Worm (Caenorhabditis elegans) whole organism, late embryonic: ENCODE measurements around the gene Y45G5AM.3.
A peak's percentile ranks its signal among the peaks of the same experiment; 100 is the strongest.

Source experiments
- C38D4.7 ChIP-seq: fragments of 200-800 bp; sonication (Bioruptor generic); optimal IDR thresholded peaks from 2 replicates; lab custom pipeline; 2018; ENCODE audit warnings: mild to moderate bottlenecking, missing genetic modification characterization, moderate library complexity, missing compliant biosample characterization
- F13H6.1 ChIP-seq: sonication (generic microtip); optimal IDR thresholded peaks from 2 replicates; lab custom pipeline; 2016; ENCODE audit warnings: missing genetic modification characterization, missing compliant biosample characterization
- K09A11.1 ChIP-seq: sonication (generic microtip); optimal IDR thresholded peaks from 2 replicates; lab custom pipeline; 2017; ENCODE audit warnings: antibody characterized with exemption, mild to moderate bottlenecking, missing genetic modification characterization, missing compliant biosample characterization; ENCODE audit not compliant: insufficient read depth
- ama-1 ChIP-seq: fragments of 150-350 bp; optimal IDR thresholded peaks from 2 replicates; lab custom pipeline; 2014
- ceh-18 ChIP-seq: sonication (generic microtip); optimal IDR thresholded peaks from 2 replicates; lab custom pipeline; 2016; ENCODE audit warnings: missing genetic modification characterization, missing compliant biosample characterization
- ceh-2 ChIP-seq: sonication (generic microtip); optimal IDR thresholded peaks from 2 replicates; lab custom pipeline; 2016; ENCODE audit warnings: missing genotype, missing genetic modification characterization, missing compliant biosample characterization
- ceh-24 ChIP-seq: sonication (generic microtip); optimal IDR thresholded peaks from 2 replicates; lab custom pipeline; 2016; ENCODE audit warnings: mild to moderate bottlenecking, missing genetic modification characterization, missing compliant biosample characterization
- ceh-30 ChIP-seq: fragments of 150-350 bp; optimal IDR thresholded peaks from 2 replicates; lab custom pipeline; 2014; ENCODE audit warnings: missing biosample characterization, missing genetic modification characterization
- ceh-31 ChIP-seq: sonication (generic microtip); optimal IDR thresholded peaks from 2 replicates; lab custom pipeline; 2016; ENCODE audit warnings: missing genetic modification characterization, missing compliant biosample characterization
- ceh-34 ChIP-seq: sonication (generic microtip); optimal IDR thresholded peaks from 2 replicates; lab custom pipeline; 2016; ENCODE audit warnings: mild to moderate bottlenecking, missing genetic modification characterization, missing compliant biosample characterization
- che-1 ChIP-seq: sonication (generic microtip); optimal IDR thresholded peaks from 2 replicates; lab custom pipeline; 2016; ENCODE audit warnings: mild to moderate bottlenecking, missing genetic modification characterization, missing compliant biosample characterization
- elt-2 ChIP-seq: sonication (generic microtip); optimal IDR thresholded peaks from 2 replicates; lab custom pipeline; 2016; ENCODE audit warnings: missing genetic modification reagents, missing genetic modification characterization, missing compliant biosample characterization
- gmeb-2 ChIP-seq: sonication (generic microtip); optimal IDR thresholded peaks from 2 replicates; lab custom pipeline; 2016; ENCODE audit warnings: missing genetic modification characterization, inconsistent platforms, missing compliant biosample characterization
- hlh-13 ChIP-seq: fragments of 200-800 bp; sonication (Bioruptor generic); optimal IDR thresholded peaks from 2 replicates; lab custom pipeline; 2018; ENCODE audit warnings: mild to moderate bottlenecking, missing genetic modification characterization, missing compliant biosample characterization
- hlh-30 ChIP-seq: sonication (generic microtip); optimal IDR thresholded peaks from 2 replicates; lab custom pipeline; 2017; ENCODE audit warnings: antibody characterized with exemption, missing genetic modification characterization, missing compliant biosample characterization; ENCODE audit not compliant: insufficient read depth
- lim-6 ChIP-seq: sonication (generic microtip); optimal IDR thresholded peaks from 2 replicates; lab custom pipeline; 2016; ENCODE audit warnings: missing genetic modification characterization, missing compliant biosample characterization
- madf-2 ChIP-seq: sonication (generic microtip); optimal IDR thresholded peaks from 2 replicates; lab custom pipeline; 2017; ENCODE audit warnings: missing genetic modification characterization, missing compliant biosample characterization
- nfya-1 ChIP-seq: sonication (generic microtip); optimal IDR thresholded peaks from 2 replicates; lab custom pipeline; 2017; ENCODE audit warnings: missing genetic modification characterization, mild to moderate bottlenecking, missing compliant biosample characterization, antibody characterized with exemption, moderate library complexity
- nhr-232 ChIP-seq: sonication (generic microtip); optimal IDR thresholded peaks from 2 replicates; lab custom pipeline; 2016; ENCODE audit warnings: missing genetic modification characterization, missing compliant biosample characterization
- npax-4 ChIP-seq: sonication (generic microtip); optimal IDR thresholded peaks from 2 replicates; lab custom pipeline; 2016; ENCODE audit warnings: missing genetic modification characterization, missing compliant biosample characterization
- odd-2 ChIP-seq: sonication (generic microtip); optimal IDR thresholded peaks from 2 replicates; lab custom pipeline; 2017; ENCODE audit warnings: antibody characterized with exemption, mild to moderate bottlenecking, missing genetic modification characterization, missing compliant biosample characterization
- pag-3 ChIP-seq: sonication (generic microtip); optimal IDR thresholded peaks from 2 replicates; lab custom pipeline; 2016; ENCODE audit warnings: missing compliant biosample characterization, missing genetic modification characterization, borderline replicate concordance
- pat-9 ChIP-seq: fragments of 200-800 bp; sonication (Bioruptor generic); optimal IDR thresholded peaks from 2 replicates; lab custom pipeline; 2018; ENCODE audit warnings: mild to moderate bottlenecking, missing genetic modification characterization, moderate library complexity, missing compliant biosample characterization
- pha-2 ChIP-seq: sonication (generic microtip); optimal IDR thresholded peaks from 2 replicates; lab custom pipeline; 2017; ENCODE audit warnings: mild to moderate bottlenecking, missing genetic modification characterization, missing compliant biosample characterization
- pqm-1 ChIP-seq: sonication (generic microtip); optimal IDR thresholded peaks from 2 replicates; lab custom pipeline; 2016; ENCODE audit warnings: missing genetic modification characterization, missing compliant biosample characterization
- sox-4 ChIP-seq: sonication (generic microtip); optimal IDR thresholded peaks from 2 replicates; lab custom pipeline; 2017; ENCODE audit warnings: mild to moderate bottlenecking, missing genetic modification characterization, inconsistent platforms, missing compliant biosample characterization
- unc-3 ChIP-seq, 2 experiments: fragments of 200-800 bp in 1 of 2; sonication (Bioruptor generic) in 1 of 2; sonication (generic microtip) in 1 of 2; conservative IDR thresholded peaks in 1 of 2; optimal IDR thresholded peaks in 1 of 2; 2 replicates each; pipeline versions ENCODE4 v1.3.6 to Lab custom; 2016 to 2022; ENCODE audit warnings: missing compliant biosample characterization in 2 of 2, missing genetic modification characterization in 2 of 2, missing genetic modification reagents in 1 of 2
- unc-42 ChIP-seq: sonication (generic microtip); optimal IDR thresholded peaks from 2 replicates; lab custom pipeline; 2016; ENCODE audit warnings: missing genotype, missing genetic modification characterization, missing compliant biosample characterization
- unc-55 ChIP-seq: sonication (generic microtip); optimal IDR thresholded peaks from 2 replicates; lab custom pipeline; 2017; ENCODE audit warnings: missing biosample characterization, missing genetic modification reagents, missing genetic modification characterization
- unc-86 ChIP-seq: sonication (generic microtip); optimal IDR thresholded peaks from 2 replicates; lab custom pipeline; 2016; ENCODE audit warnings: missing genetic modification characterization, missing compliant biosample characterization
- zip-5 ChIP-seq: sonication (generic microtip); optimal IDR thresholded peaks from 2 replicates; lab custom pipeline; 2016; ENCODE audit warnings: missing genetic modification characterization, missing compliant biosample characterization
- ztf-16 ChIP-seq: sonication (generic microtip); optimal IDR thresholded peaks from 2 replicates; lab custom pipeline; 2017; ENCODE audit warnings: missing genetic modification characterization, missing compliant biosample characterization

Gene Y45G5AM.3

ce11 chrV:4182546-4182945, 18.2 kb downstream of the Y45G5AM.3 start:
- no peak for TF ChIP-seq hlh-30 (tag; lab: Kevin White, UChicago)
- no peak for TF ChIP-seq C38D4.7 (GFP tag; lab: Kevin White, UChicago)
- no peak for TF ChIP-seq che-1 (tag; lab: Kevin White, UChicago)
- no peak for TF ChIP-seq ceh-24
- no peak for TF ChIP-seq F13H6.1 (tag; lab: Kevin White, UChicago)
- TF ChIP-seq unc-55 (GFP tag; lab: Kevin White, UChicago): no peak
- no peak for TF ChIP-seq unc-3 (GFP tag; conservative IDR thresholded peaks at IDR 0.05; lab: Robert Waterston, UW)
- no peak for TF ChIP-seq unc-3 (tag; optimal IDR thresholded peaks at IDR 0.05; lab: Kevin White, UChicago)
- TF ChIP-seq lim-6 (tag; lab: Kevin White, UChicago): no peak

- no peak for TF ChIP-seq ceh-18
- TF ChIP-seq elt-2 (tag; lab: Kevin White, UChicago): peak; percentile 60
- TF ChIP-seq, all 69 proteins: peak for 1
These were observed 21.5 kb downstream of the Y45G5AM.3 start for ce11 chrV:4185885-4186284.

ce11 chrV:4186453-4187143, 22.2 kb downstream of the Y45G5AM.3 start:
- TF ChIP-seq elt-2 (tag; lab: Kevin White, UChicago): peak; percentile 6
- TF ChIP-seq odd-2 (tag; lab: Kevin White, UChicago): no peak
- TF ChIP-seq ztf-16 (tag; lab: Kevin White, UChicago): no peak
- TF ChIP-seq nfya-1: no peak
- TF ChIP-seq nhr-232 (tag; lab: Kevin White, UChicago): no peak
- TF ChIP-seq, all 69 proteins: peak for 1

- TF ChIP-seq che-1 (tag; lab: Kevin White, UChicago) (no peak), ceh-34 (no peak), hlh-30 (tag; lab: Kevin White, UChicago) (peak; percentile 22), sox-4 (tag; lab: Kevin White, UChicago) (no peak)
- TF ChIP-seq, all 69 proteins: peak for 1
These were observed 22.8 kb downstream of the Y45G5AM.3 start, which contains the start of gene nhr-114 for ce11 chrV:4187144-4187485. Gene nhr-114 (plus strand): TSS chrV:4187202.

- TF ChIP-seq pat-9 (tag; lab: Kevin White, UChicago) (no peak), ceh-18 (no peak), ama-1 (no peak), madf-2 (tag; lab: Kevin White, UChicago) (no peak)
These were observed 25.3 kb downstream of the Y45G5AM.3 start for ce11 chrV:4189618-4190017.

- TF ChIP-seq madf-2 (tag; lab: Kevin White, UChicago) (no peak), ceh-30 (no peak), ztf-16 (tag; lab: Kevin White, UChicago) (no peak), hlh-13 (no peak), zip-5 (tag; lab: Kevin White, UChicago) (no peak), unc-42 (tag; lab: Kevin White, UChicago) (no peak), pqm-1 (no peak), npax-4 (no peak), unc-86 (no peak), pha-2 (tag; lab: Kevin White, UChicago) (no peak), gmeb-2 (no peak), ceh-2 (no peak), pat-9 (tag; lab: Kevin White, UChicago) (no peak), K09A11.1 (tag; lab: Kevin White, UChicago) (no peak), ceh-31 (no peak), pag-3 (no peak)
These were observed 25.9 kb downstream of the Y45G5AM.3 start for ce11 chrV:4190232-4190631.
